Fruit fly (Drosophila melanogaster) whole organism, embryonic: ENCODE results near the gene CG3448.

Source experiments
- Abd-B ChIP-seq: fragments of 200-800 bp; sonication (Bioruptor generic); optimal IDR thresholded peaks from 2 replicates; lab custom pipeline; 2018; ENCODE audit warnings: missing biosample characterization, mild to moderate bottlenecking, missing genetic modification characterization, moderate library complexity
- B-H2 ChIP-seq: fragments of 200-800 bp; sonication (Bioruptor generic); optimal IDR thresholded peaks from 2 replicates; lab custom pipeline; 2018; ENCODE audit warnings: missing biosample characterization, mild to moderate bottlenecking, missing genetic modification characterization
- BEAF-32 ChIP-seq: fragments of 200-800 bp; sonication (Bioruptor generic); optimal IDR thresholded peaks from 3 replicates; lab custom pipeline; 2017; ENCODE audit warnings: missing biosample characterization, missing genetic modification characterization, mild to moderate bottlenecking, moderate library complexity, missing genetic modification reagents
- Bdp1 ChIP-seq: fragments of 200-800 bp; sonication (Bioruptor generic); optimal IDR thresholded peaks from 3 replicates; lab custom pipeline; 2016; ENCODE audit warnings: missing biosample characterization, missing genetic modification characterization
- CG10366 ChIP-seq: fragments of 200-800 bp; sonication (Bioruptor generic); IDR thresholded peaks from 2 replicates; pipeline ENCODE4 v1.3.6; 2022; ENCODE audit warnings: missing biosample characterization, missing genetic modification characterization
- CG10431 ChIP-seq: fragments of 200-800 bp; sonication (Bioruptor generic); optimal IDR thresholded peaks from 3 replicates; lab custom pipeline; 2018; ENCODE audit warnings: missing biosample characterization, mild to moderate bottlenecking, missing genetic modification characterization
- CG10654 ChIP-seq: fragments of 200-800 bp; sonication (Bioruptor generic); optimal IDR thresholded peaks from 2 replicates; lab custom pipeline; 2016; ENCODE audit warnings: missing biosample characterization, missing genetic modification characterization
- CG11504 ChIP-seq: fragments of 200-800 bp; sonication (Bioruptor generic); optimal IDR thresholded peaks from 3 replicates; lab custom pipeline; 2019; ENCODE audit warnings: missing biosample characterization, mild to moderate bottlenecking, missing genetic modification characterization, moderate library complexity
- CG12299 ChIP-seq: fragments of 200-800 bp; sonication (Bioruptor generic); optimal IDR thresholded peaks from 2 replicates; lab custom pipeline; 2018; ENCODE audit warnings: missing biosample characterization, mild to moderate bottlenecking, missing genetic modification characterization
- CG12391 ChIP-seq: fragments of 200-800 bp; sonication (Bioruptor generic); optimal IDR thresholded peaks from 3 replicates; lab custom pipeline; 2018; ENCODE audit warnings: missing biosample characterization, mild to moderate bottlenecking, missing genetic modification characterization, moderate library complexity
- CG14014 ChIP-seq: fragments of 200-800 bp; sonication (Bioruptor generic); IDR thresholded peaks from 2 replicates; pipeline ENCODE4 v1.3.6; 2022; ENCODE audit warnings: missing biosample characterization, missing genetic modification characterization
- CG18599 ChIP-seq: fragments of 200-800 bp; sonication (Bioruptor generic); optimal IDR thresholded peaks from 3 replicates; lab custom pipeline; 2017; ENCODE audit warnings: missing biosample characterization, missing genetic modification characterization, mild to moderate bottlenecking, moderate library complexity, missing genetic modification reagents
- CG30431 ChIP-seq: fragments of 200-800 bp; sonication (Bioruptor generic); optimal IDR thresholded peaks from 2 replicates; lab custom pipeline; 2017; ENCODE audit warnings: missing biosample characterization, missing genetic modification characterization
- CG3726 ChIP-seq: fragments of 200-800 bp; sonication (Bioruptor generic); IDR thresholded peaks from 3 replicates; pipeline ENCODE4, ENCODE4 v1.3.6; 2022; ENCODE audit warnings: missing biosample characterization, missing genetic modification characterization
- CG4360 ChIP-seq: fragments of 200-800 bp; sonication (Bioruptor generic); IDR thresholded peaks from 2 replicates; pipeline ENCODE4 v1.3.6; 2022; ENCODE audit warnings: missing biosample characterization, missing genetic modification characterization
- CG5180 ChIP-seq: fragments of 200-800 bp; sonication (Bioruptor generic); optimal IDR thresholded peaks from 3 replicates; lab custom pipeline; 2017; ENCODE audit warnings: missing biosample characterization, missing genetic modification characterization, mild to moderate bottlenecking, moderate library complexity, missing genetic modification reagents
- CG6813 ChIP-seq: fragments of 200-800 bp; sonication (Bioruptor generic); optimal IDR thresholded peaks from 2 replicates; lab custom pipeline; 2017; ENCODE audit warnings: missing biosample characterization, missing genetic modification characterization, mild to moderate bottlenecking, moderate library complexity, missing genetic modification reagents
- CG8765 ChIP-seq: fragments of 200-800 bp; sonication (Bioruptor generic); IDR thresholded peaks from 2 replicates; pipeline ENCODE4 v1.3.6; 2022; ENCODE audit warnings: missing biosample characterization, missing genetic modification characterization
- CTCF ChIP-seq: fragments of 200-800 bp; sonication (Bioruptor generic); optimal IDR thresholded peaks from 2 replicates; lab custom pipeline; 2017; ENCODE audit warnings: missing biosample characterization, mild to moderate bottlenecking, missing genetic modification characterization, moderate library complexity
- CoRest ChIP-seq: fragments of 200-800 bp; sonication (Bioruptor generic); optimal IDR thresholded peaks from 3 replicates; lab custom pipeline; 2018; ENCODE audit warnings: missing biosample characterization, mild to moderate bottlenecking, missing genetic modification characterization, moderate library complexity
- Deaf1 ChIP-seq: fragments of 200-800 bp; optimal IDR thresholded peaks from 3 replicates; lab custom pipeline; 2019; ENCODE audit warnings: missing biosample characterization, mild to moderate bottlenecking, missing genetic modification characterization, moderate library complexity
- Dll ChIP-seq: fragments of 200-800 bp; sonication (Bioruptor generic); IDR thresholded peaks from 4 replicates; pipeline ENCODE4 v1.3.6; 2022; ENCODE audit warnings: missing biosample characterization, missing genetic modification characterization; ENCODE audit not compliant: partially characterized antibody
- Doc2 ChIP-seq: fragments of 200-800 bp; sonication (Bioruptor generic); IDR thresholded peaks from 2 replicates; pipeline ENCODE4 v1.3.6; 2022; ENCODE audit warnings: missing biosample characterization, missing genetic modification characterization
- Dp ChIP-seq: fragments of 200-800 bp; sonication (Bioruptor generic); optimal IDR thresholded peaks from 2 replicates; lab custom pipeline; 2018; ENCODE audit warnings: missing biosample characterization, mild to moderate bottlenecking, missing genetic modification characterization, moderate library complexity
- ERR ChIP-seq: fragments of 200-800 bp; sonication (Bioruptor generic); optimal IDR thresholded peaks from 2 replicates; lab custom pipeline; 2016; ENCODE audit warnings: missing biosample characterization, missing genetic modification characterization
- HmgD ChIP-seq: fragments of 200-800 bp; sonication (Bioruptor generic); optimal IDR thresholded peaks from 3 replicates; lab custom pipeline; 2016; ENCODE audit warnings: missing biosample characterization, missing genetic modification characterization
- Hr3 ChIP-seq: fragments of 200-800 bp; sonication (Bioruptor generic); optimal IDR thresholded peaks from 3 replicates; lab custom pipeline; 2016; ENCODE audit warnings: missing biosample characterization, missing genetic modification characterization
- Lpt ChIP-seq: fragments of >200 bp; optimal IDR thresholded peaks from 2 replicates; lab custom pipeline; 2018; ENCODE audit warnings: missing biosample characterization, missing genetic modification characterization
- Med ChIP-seq: fragments of 200-800 bp; sonication (Bioruptor generic); peaks from one replicate; lab custom pipeline; 2016; ENCODE audit warnings: missing biosample characterization, missing genetic modification characterization, mild to moderate bottlenecking, inconsistent platforms, moderate library complexity
- Oaz ChIP-seq: fragments of 200-800 bp; sonication (Bioruptor generic); IDR thresholded peaks from 2 replicates; pipeline ENCODE4 v1.3.6; 2022; ENCODE audit warnings: missing biosample characterization, missing genetic modification characterization
- Opbp ChIP-seq: fragments of 200-800 bp; sonication (Bioruptor generic); IDR thresholded peaks from 3 replicates; pipeline ENCODE4 v1.3.6; 2022; ENCODE audit warnings: missing biosample characterization, missing genetic modification characterization; ENCODE audit not compliant: partially characterized antibody
- Rfx ChIP-seq: fragments of 200-800 bp; sonication (Bioruptor generic); IDR thresholded peaks from 2 replicates; pipeline ENCODE4 v1.3.6; 2022; ENCODE audit warnings: missing biosample characterization, missing genetic modification characterization
- Six4 ChIP-seq: fragments of 200-800 bp; sonication (Bioruptor generic); optimal IDR thresholded peaks from 2 replicates; lab custom pipeline; 2016; ENCODE audit warnings: missing biosample characterization, missing genetic modification characterization
- Sry-β ChIP-seq: fragments of 200-800 bp; sonication (Bioruptor generic); optimal IDR thresholded peaks from 2 replicates; lab custom pipeline; 2018; ENCODE audit warnings: missing biosample characterization, mild to moderate bottlenecking, missing genetic modification characterization, moderate library complexity
- btn ChIP-seq: fragments of 200-800 bp; sonication (Bioruptor generic); optimal IDR thresholded peaks from 2 replicates; lab custom pipeline; 2016; ENCODE audit warnings: missing biosample characterization, missing genetic modification characterization
- chinmo ChIP-seq: fragments of 200-800 bp; sonication (Bioruptor generic); IDR thresholded peaks from 4 replicates; pipeline ENCODE4 v1.3.6; 2022; ENCODE audit warnings: missing biosample characterization, missing genetic modification characterization; ENCODE audit not compliant: partially characterized antibody
- chm ChIP-seq: fragments of 200-800 bp; sonication (Bioruptor generic); IDR thresholded peaks from 2 replicates; pipeline ENCODE4 v1.3.6; 2022; ENCODE audit warnings: missing biosample characterization, missing genetic modification characterization
- croc ChIP-seq: fragments of 200-800 bp; sonication (Bioruptor generic); conservative IDR thresholded peaks from 3 replicates; pipeline ENCODE4 v1.3.6; 2022; ENCODE audit warnings: missing biosample characterization, missing genetic modification characterization
- emc ChIP-seq: fragments of 200-800 bp; sonication (Bioruptor generic); optimal IDR thresholded peaks from 2 replicates; lab custom pipeline; 2016; ENCODE audit warnings: missing biosample characterization, missing genetic modification characterization
- esg ChIP-seq: fragments of 200-800 bp; sonication (Bioruptor generic); conservative IDR thresholded peaks from 2 replicates; pipeline ENCODE4 v1.3.6; 2022; ENCODE audit warnings: missing biosample characterization, missing genetic modification characterization
- gem ChIP-seq: fragments of 200-800 bp; sonication (Bioruptor generic); optimal IDR thresholded peaks from 2 replicates; lab custom pipeline; 2019; ENCODE audit warnings: missing biosample characterization, mild to moderate bottlenecking, missing genetic modification characterization, moderate library complexity
- grau ChIP-seq: fragments of 200-800 bp; optimal IDR thresholded peaks from 3 replicates; lab custom pipeline; 2019; ENCODE audit warnings: missing biosample characterization, mild to moderate bottlenecking, missing genetic modification characterization, moderate library complexity
- ken ChIP-seq: fragments of 200-800 bp; sonication (Bioruptor generic); IDR thresholded peaks from 3 replicates; pipeline ENCODE4 v1.3.6; 2022; ENCODE audit warnings: missing biosample characterization, missing genetic modification characterization
- peb ChIP-seq: fragments of 200-800 bp; sonication (Bioruptor generic); IDR thresholded peaks from 2 replicates; pipeline ENCODE4 v1.3.6; 2022; ENCODE audit warnings: missing biosample characterization, missing genetic modification characterization
- rib ChIP-seq: fragments of 200-800 bp; sonication (Bioruptor generic); IDR thresholded peaks from 2 replicates; pipeline ENCODE4 v1.3.6; 2022; ENCODE audit warnings: missing biosample characterization, missing genetic modification characterization
- sens ChIP-seq: fragments of 200-800 bp; sonication (Bioruptor generic); peaks from one replicate; lab custom pipeline; 2016; ENCODE audit warnings: missing biosample characterization, missing genetic modification characterization
- sima ChIP-seq: fragments of 200-800 bp; sonication (Bioruptor generic); optimal IDR thresholded peaks from 2 replicates; lab custom pipeline; 2016; ENCODE audit warnings: missing biosample characterization, missing genetic modification characterization
- zfh1 ChIP-seq: fragments of 200-800 bp; sonication (Bioruptor generic); IDR thresholded peaks from 3 replicates; pipeline ENCODE4 v1.3.6; 2022; ENCODE audit warnings: missing biosample characterization, missing genetic modification characterization

The CG3448 gene

DNA sequence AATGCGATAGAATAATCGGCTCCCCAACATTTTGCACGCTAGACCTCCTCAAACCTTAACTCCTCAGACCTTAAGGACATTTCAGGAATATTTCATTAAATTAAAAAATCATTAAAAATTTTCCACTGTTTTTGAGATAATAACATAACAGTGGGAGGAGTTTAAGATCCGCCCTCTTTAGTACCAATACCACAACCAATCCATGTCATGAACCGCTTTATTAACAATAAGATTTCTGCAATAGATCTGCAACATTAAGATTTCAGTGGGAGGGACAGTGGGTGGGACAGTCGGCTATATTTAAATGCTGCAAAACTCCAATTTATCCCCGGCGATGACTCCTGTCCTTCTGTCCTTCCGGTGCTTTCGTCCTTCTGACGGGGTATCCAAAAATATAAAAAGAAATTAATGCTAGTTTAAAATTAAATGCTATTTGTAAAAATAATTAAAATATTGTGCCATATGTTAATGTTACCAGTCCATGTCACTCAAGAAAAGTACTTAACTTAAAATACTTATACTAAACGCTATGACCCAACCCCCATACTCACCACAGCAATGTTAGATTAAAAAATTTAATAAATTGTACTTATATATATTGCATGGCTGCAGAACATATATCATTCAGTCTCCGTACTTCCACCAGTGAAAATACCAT, 8.6 kb downstream of the CG3448 start, which contains the start of gene Srg3 (continued):
- peak; percentile 43 for TF ChIP-seq Med (GFP tag; lab: Kevin White, UChicago)
- peak; percentile 6 for TF ChIP-seq CG11504 (tag; lab: Kevin White, UChicago)
- no peak for TF ChIP-seq ERR (GFP tag; lab: Kevin White, UChicago)
- TF ChIP-seq CG5180 (GFP tag; lab: Kevin White, UChicago), result no peak
- no peak for TF ChIP-seq Sry-β (GFP tag; lab: Kevin White, UChicago)
- TF ChIP-seq CG10431, result no peak
- no peak for TF ChIP-seq CG12391 (tag; lab: Kevin White, UChicago)
- TF ChIP-seq CG18599 (GFP tag; lab: Kevin White, UChicago), result no peak
- TF ChIP-seq Deaf1 (tag; lab: Kevin White, UChicago), result no peak
- TF ChIP-seq sima (GFP tag; lab: Kevin White, UChicago), result no peak
- TF ChIP-seq esg (GFP tag; lab: Robert Waterston, UW), result peak; percentile 11; the same call in 1 of the 2 replicates
- TF ChIP-seq CG14014, result 0 out of 2 replicates have a peak, but pooled peaks have one; percentile 6
- TF ChIP-seq peb (GFP tag; lab: Robert Waterston, UW), result no peak
- TF ChIP-seq Rfx (GFP tag; lab: Robert Waterston, UW), result 0 out of 2 replicates have a peak, but pooled peaks have one; percentile 4
- TF ChIP-seq CTCF (GFP tag; lab: Kevin White, UChicago), result peak; percentile 1
- no peak for TF ChIP-seq croc (GFP tag; lab: Robert Waterston, UW)

DNA sequence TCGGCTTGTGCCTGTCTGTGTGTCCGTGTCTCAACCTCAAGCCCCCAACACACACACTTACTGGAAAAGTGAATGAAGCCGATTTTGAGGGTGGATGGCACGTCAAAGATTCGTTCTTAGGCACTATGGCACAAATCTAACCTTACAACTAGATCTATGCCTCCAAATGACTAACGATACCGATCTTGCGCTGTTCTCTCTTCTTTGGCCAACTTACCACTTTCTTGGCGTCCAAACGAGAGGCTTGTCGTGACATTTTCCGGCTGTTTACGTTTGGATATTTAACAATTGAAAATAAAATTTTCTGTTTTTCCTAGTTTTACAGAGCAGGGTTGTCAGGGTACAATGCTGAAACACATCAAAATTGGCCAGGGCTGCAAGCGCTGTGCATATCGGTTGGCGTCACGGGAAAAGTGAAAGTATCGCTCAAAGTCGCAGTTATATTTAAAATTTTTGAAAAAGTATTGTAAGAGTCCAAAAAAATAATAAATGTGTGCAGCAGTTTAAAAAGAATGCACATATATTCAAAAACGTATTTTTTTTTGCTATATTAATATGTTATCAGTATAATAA, 9.4 kb downstream of the CG3448 start, which contains the start of the genes Bet3 and Nf-YA:
Bet3 (minus strand) TSS at position 361 of the 573 bp plus-strand sequence.
Nf-YA (minus strand) TSS at position 361 of the 573 bp plus-strand sequence.
- TF ChIP-seq Abd-B (GFP tag; lab: Kevin White, UChicago), result peak; percentile 88
- peak; percentile 0 for TF ChIP-seq Bdp1 (GFP tag; lab: Kevin White, UChicago)
- no peak for TF ChIP-seq Doc2 (GFP tag; lab: Robert Waterston, UW)
- peak; percentile 50 for TF ChIP-seq CG10654
- peak; percentile 46 for TF ChIP-seq Dp (GFP tag; lab: Kevin White, UChicago)
- TF ChIP-seq B-H2 (GFP tag; lab: Kevin White, UChicago), result peak; percentile 69
- no peak for TF ChIP-seq btn (GFP tag; lab: Kevin White, UChicago)
- TF ChIP-seq emc (GFP tag; lab: Kevin White, UChicago), result no peak
- no peak for TF ChIP-seq CG6813 (GFP tag; lab: Kevin White, UChicago)
- no peak for TF ChIP-seq Lpt
- no peak for TF ChIP-seq Six4 (GFP tag; lab: Kevin White, UChicago)
- peak; percentile 3 for TF ChIP-seq CG30431 (GFP tag; lab: Kevin White, UChicago)
- peak; percentile 50 for TF ChIP-seq Hr3 (GFP tag; lab: Kevin White, UChicago)
- peak; percentile 90 for TF ChIP-seq BEAF-32 (GFP tag; lab: Kevin White, UChicago)
- no peak for TF ChIP-seq CG12299 (tag; lab: Kevin White, UChicago)
- TF ChIP-seq HmgD (GFP tag; lab: Kevin White, UChicago), result peak; percentile 67
- TF ChIP-seq chinmo (GFP tag; lab: Robert Waterston, UW), result 0 out of 4 replicates have a peak, but pooled peaks have one; percentile 46
- peak; percentile 92 for TF ChIP-seq sens (GFP tag; lab: Kevin White, UChicago)
- no peak for TF ChIP-seq CG3726 (GFP tag; lab: Robert Waterston, UW)
- peak; percentile 51 for TF ChIP-seq gem (tag; lab: Kevin White, UChicago)
- no peak for TF ChIP-seq CG4360
- TF ChIP-seq ken, result peak; percentile 70
- TF ChIP-seq Rfx (GFP tag; lab: Robert Waterston, UW), result peak; percentile 76
- TF ChIP-seq zfh1 (GFP tag; lab: Robert Waterston, UW), result no peak; the same call in 2 of the 3 replicates
- TF ChIP-seq esg (GFP tag; lab: Robert Waterston, UW), result no peak
- peak; percentile 34 for TF ChIP-seq grau (tag; lab: Kevin White, UChicago)
- TF ChIP-seq Opbp (GFP tag; lab: Robert Waterston, UW), result peak; percentile 83
- peak; percentile 61 for TF ChIP-seq CoRest (tag; lab: Kevin White, UChicago)
- no peak for TF ChIP-seq CG8765 (GFP tag; lab: Robert Waterston, UW)
- peak; percentile 90 for TF ChIP-seq Dll
- TF ChIP-seq CG10366 (GFP tag; lab: Robert Waterston, UW), result peak; percentile 45
- peak; percentile 35; the same call in 1 of the 2 replicates for TF ChIP-seq rib (GFP tag; lab: Robert Waterston, UW)
- TF ChIP-seq Oaz (GFP tag; lab: Robert Waterston, UW), result no peak
- peak; percentile 53; the same call in 1 of the 2 replicates for TF ChIP-seq chm
